Worm (Caenorhabditis elegans) whole organism, L4 larva: Measurements from ENCODE around the gene col-137.

Source experiments
- lin-13 ChIP-seq: fragments of 150-350 bp; optimal IDR thresholded peaks from 2 replicates; lab custom pipeline; 2014; ENCODE audit warnings: missing biosample characterization, missing genetic modification reagents, missing genetic modification characterization
- mep-1 ChIP-seq: fragments of 150-350 bp; sonication (generic microtip); optimal IDR thresholded peaks from 3 replicates; lab custom pipeline; 2014; ENCODE audit warnings: missing biosample characterization, missing genetic modification characterization
- mes-2 ChIP-seq: sonication (generic microtip); optimal IDR thresholded peaks from 2 replicates; lab custom pipeline; 2016; ENCODE audit warnings: missing genotype, mild to moderate bottlenecking, missing genetic modification characterization, missing compliant biosample characterization; ENCODE audit not compliant: poor library complexity, severe bottlenecking
- nhr-10 ChIP-seq: fragments of 150-350 bp; optimal IDR thresholded peaks from 2 replicates; lab custom pipeline; 2014; ENCODE audit warnings: missing biosample characterization, missing genetic modification characterization
- nhr-11 ChIP-seq: fragments of 150-350 bp; optimal IDR thresholded peaks from 2 replicates; lab custom pipeline; 2014; ENCODE audit warnings: missing biosample characterization, missing genetic modification characterization
- unc-62 ChIP-seq, 3 experiments: fragments of 150-350 bp in 1 of 3; sonication (generic microtip); optimal IDR thresholded peaks in 2 of 3; peaks in 1 of 3; 1 replicate in 1 of 3; 2 replicates in 2 of 3; lab custom pipeline; 2014 to 2017; ENCODE audit warnings: missing biosample characterization in 3 of 3, missing genetic modification characterization in 3 of 3, missing genetic modification reagents in 3 of 3, missing genotype in 1 of 3

DNA sequence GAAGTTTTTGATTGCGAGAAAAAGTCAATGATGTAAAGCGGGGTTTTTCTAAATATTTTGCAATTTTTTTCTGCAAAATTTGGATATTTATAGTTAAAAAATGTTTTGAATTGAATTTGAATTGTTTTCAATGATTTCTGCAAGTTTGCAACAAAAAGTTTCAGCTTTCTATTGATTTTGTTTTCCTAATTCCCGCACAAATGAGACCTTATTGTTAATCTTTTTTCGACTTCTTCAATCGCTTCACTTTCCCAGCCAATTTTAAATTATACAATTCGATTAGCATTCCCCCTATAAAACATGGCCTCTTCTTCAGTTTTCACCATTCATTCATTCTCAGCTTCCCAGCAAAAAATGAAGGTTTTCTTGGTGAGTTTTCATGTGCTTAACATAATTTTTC is 28.0 kb upstream of the col-137 start, which contains the start of gene fipr-27:
- TF ChIP-seq unc-62 (GFP tag; optimal IDR thresholded peaks at IDR 0.05 in 1 of 2; lab: Kevin White, UChicago) (no peak), unc-62 (tag; optimal IDR thresholded peaks at IDR 0.05; lab: Kevin White, UChicago) (no peak), mes-2 (no peak), mep-1 (no peak), nhr-11 (tag; lab: Kevin White, UChicago) (no peak), nhr-10 (no peak), lin-13 (no peak)
